Fruit fly (Drosophila melanogaster): Measurements from ENCODE around the gene Kaz.

The Kaz gene

dm6 chr3R:24875939-24876842, 46.4 kb upstream of the Kaz start, which contains the start of gene CG3744 (continued):
- TF ChIP-seq achi (GFP tag; optimal IDR thresholded peaks at IDR 0.05) (peak; percentile 81), fkh (GFP tag; optimal IDR thresholded peaks at IDR 0.05) (no peak), CG8319 (GFP tag; optimal IDR thresholded peaks at IDR 0.05) (no peak), svp (GFP tag) (peak; percentile 75), Sox102F (GFP tag; optimal IDR thresholded peaks at IDR 0.05) (peak; percentile 35), Gug (GFP tag; IDR thresholded peaks at IDR 0.05) (peak; percentile 86), Ets96B (tag; optimal IDR thresholded peaks at IDR 0.05) (peak; percentile 73), Hr39 (GFP tag; optimal IDR thresholded peaks at IDR 0.05) (peak; percentile 74), lz (GFP tag; optimal IDR thresholded peaks at IDR 0.05) (peak; percentile 74), pdm3 (GFP tag; optimal IDR thresholded peaks at IDR 0.05) (no peak), CG15336 (GFP tag; IDR thresholded peaks at IDR 0.05) (peak; percentile 73), eg (GFP tag; IDR thresholded peaks at IDR 0.05) (peak; percentile 94), CG34406 (GFP tag; optimal IDR thresholded peaks at IDR 0.05) (peak; percentile 60), CG11902 (GFP tag; optimal IDR thresholded peaks at IDR 0.05) (peak; percentile 66), CG1621 (tag; optimal IDR thresholded peaks at IDR 0.05) (no peak), Met (GFP tag; optimal IDR thresholded peaks at IDR 0.05) (no peak), CG8632 (GFP tag; optimal IDR thresholded peaks at IDR 0.05) (peak; percentile 72), Eip75B (GFP tag; optimal IDR thresholded peaks at IDR 0.05) (peak; percentile 55), CG11294 (GFP tag; IDR thresholded peaks at IDR 0.05) (peak; percentile 85), OdsH (GFP tag; optimal IDR thresholded peaks at IDR 0.05) (peak; percentile 82), cyc (GFP tag; optimal IDR thresholded peaks at IDR 0.05) (peak; percentile 81), CG6163 (GFP tag; IDR thresholded peaks at IDR 0.05) (peak; percentile 89), CG10631 (GFP tag; optimal IDR thresholded peaks at IDR 0.05) (no peak), CG31627 (GFP tag; optimal IDR thresholded peaks at IDR 0.05) (peak; percentile 77)

dm6 chr3R:24870389-24871048, 40.8 kb upstream of the Kaz start, which contains the start of gene CycB3:
Gene CycB3, minus strand, starts transcription at chr3R:24870816.
- TF ChIP-seq salr (GFP tag; optimal IDR thresholded peaks at IDR 0.05) (no peak), CG8119 (GFP tag; IDR thresholded peaks at IDR 0.05) (no peak), CG3032 (tag; optimal IDR thresholded peaks at IDR 0.05) (peak; percentile 14), CG6163 (GFP tag; IDR thresholded peaks at IDR 0.05) (peak; percentile 9; the same call in 1 of the 3 replicates), Eip75B (GFP tag; optimal IDR thresholded peaks at IDR 0.05) (no peak), fd59A (GFP tag; optimal IDR thresholded peaks at IDR 0.05) (no peak), acj6 (GFP tag; optimal IDR thresholded peaks at IDR 0.05) (no peak), Eip93F (GFP tag; optimal IDR thresholded peaks at IDR 0.05) (no peak), Hr38 (GFP tag; optimal IDR thresholded peaks at IDR 0.05) (no peak), eg (GFP tag; IDR thresholded peaks at IDR 0.05) (peak; percentile 41; the same call in 1 of the 3 replicates), Sox14 (GFP tag; optimal IDR thresholded peaks at IDR 0.05) (peak; percentile 29), vri (GFP tag; optimal IDR thresholded peaks at IDR 0.05) (no peak), Eip78C (GFP tag) (peak; percentile 67), fd85E (GFP tag; optimal IDR thresholded peaks at IDR 0.05) (no peak), CG6854 (GFP tag; optimal IDR thresholded peaks at IDR 0.05) (peak; percentile 32), dac (GFP tag; optimal IDR thresholded peaks at IDR 0.05) (no peak), ss (GFP tag; optimal IDR thresholded peaks at IDR 0.05) (peak; percentile 36 to 73), Blimp-1 (GFP tag; optimal IDR thresholded peaks at IDR 0.05) (no peak), CG16779 (tag; optimal IDR thresholded peaks at IDR 0.05) (no peak), CG1621 (tag; optimal IDR thresholded peaks at IDR 0.05) (peak; percentile 57), Hr4 (GFP tag; optimal IDR thresholded peaks at IDR 0.05) (no peak)
